Worm (Caenorhabditis elegans) whole organism, L1 larva: ENCODE results near the gene prk-2.

Experiments used
- aly-2 ChIP-seq: fragments of 150-350 bp; optimal IDR thresholded peaks from 2 replicates; lab custom pipeline; 2014; ENCODE audit warnings: missing biosample characterization, missing genetic modification characterization
- egl-27 ChIP-seq, 2 experiments: fragments of 150-350 bp in 1 of 2; sonication (generic microtip); optimal IDR thresholded peaks; 3 replicates each; lab custom pipeline; 2017 to 2018; ENCODE audit warnings: missing biosample characterization in 2 of 2, missing genetic modification characterization in 2 of 2, missing genetic modification reagents in 2 of 2

DNA sequence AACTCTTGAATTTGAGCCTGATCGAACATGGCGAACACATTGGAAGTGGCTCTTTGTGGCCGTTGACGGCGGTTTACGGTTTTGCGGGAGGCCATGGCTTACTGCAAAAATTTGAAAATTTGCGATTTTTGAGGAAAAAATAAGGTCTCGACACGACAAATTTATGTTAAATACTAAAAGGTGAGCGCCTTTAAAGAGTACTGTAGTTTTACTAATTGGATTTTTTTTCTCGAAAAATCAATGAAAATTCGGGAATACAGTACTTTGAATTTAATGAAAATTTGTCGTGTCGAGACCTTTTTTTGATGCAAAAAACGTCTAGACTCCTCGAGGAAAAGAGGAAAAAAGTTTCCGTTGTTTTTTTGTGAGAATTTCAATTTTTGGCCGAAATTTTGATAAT lies 23.7 kb upstream of the prk-2 start, which contains the start of gene mlc-4:
- TF ChIP-seq egl-27 (tag; optimal IDR thresholded peaks at IDR 0.05; lab: Kevin White, UChicago) = no peak
- TF ChIP-seq aly-2 = no peak
